Worm (Caenorhabditis elegans): ENCODE measurements around the gene dgn-3.
"Not testable (repeated sequence)": the region's sequence is repeated elsewhere in the genome, so short reads cannot be mapped to it uniquely, and the experiment has no call there.

DNA sequence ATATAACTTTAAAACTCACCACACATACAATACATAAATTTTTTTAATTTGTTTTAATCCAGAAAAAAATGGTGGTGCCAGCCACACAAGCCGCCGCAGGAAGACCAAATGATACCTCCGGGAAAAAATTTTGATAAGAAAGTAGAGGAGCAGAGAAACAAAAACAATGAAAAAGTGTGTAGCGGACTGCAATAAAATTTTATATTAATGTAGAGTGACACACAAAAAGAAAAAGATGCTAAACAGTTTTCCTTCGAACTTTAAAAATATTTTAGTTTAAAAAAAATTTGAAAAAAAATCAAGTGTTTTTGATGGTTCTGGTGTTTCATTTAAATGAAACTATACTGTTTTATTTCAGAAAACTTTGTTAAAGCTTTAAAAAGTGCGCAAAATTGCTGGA lies 39.7 kb upstream of the dgn-3 start, which contains the start of gene C36C9.12:
- not testable (repeated sequence) for TF ChIP-seq nhr-77 (tag; optimal IDR thresholded peaks at IDR 0.05); zag-1 (tag; optimal IDR thresholded peaks at IDR 0.05); elt-3 (tag; optimal IDR thresholded peaks at IDR 0.05); ama-1 (optimal IDR thresholded peaks at IDR 0.05); nhr-25 (tag; optimal IDR thresholded peaks at IDR 0.05); mml-1 (tag; optimal IDR thresholded peaks at IDR 0.05); lin-39 (tag; optimal IDR thresholded peaks at IDR 0.05); ztf-4 (tag; optimal IDR thresholded peaks at IDR 0.05); nhr-237 (tag; optimal IDR thresholded peaks at IDR 0.05)
